Worm (Caenorhabditis elegans): ENCODE data around the gene dhs-13.

- TF ChIP-seq hnd-1 (tag; optimal IDR thresholded peaks at IDR 0.05) (no peak), F13C5.2 (tag; optimal IDR thresholded peaks at IDR 0.05) (no peak), flt-1 (GFP tag; IDR thresholded peaks at IDR 0.05) (no peak), ama-1 (optimal IDR thresholded peaks at IDR 0.05) (no peak), ets-7 (tag; optimal IDR thresholded peaks at IDR 0.05) (no peak), pes-1 (GFP tag; IDR thresholded peaks at IDR 0.05) (no peak), sea-1 (GFP tag; conservative IDR thresholded peaks at IDR 0.05) (no peak), ceh-13 (GFP tag; optimal IDR thresholded peaks at IDR 0.05) (no peak)
Measured at ce11 chrV:1751449-1751848, 20.1 kb downstream of the dhs-13 start, which contains the start of gene srh-199.
